Worm (Caenorhabditis elegans): ENCODE results near the gene clc-18.
"Not testable (repeated sequence)": the region's sequence is repeated elsewhere in the genome, so short reads cannot be mapped to it uniquely, and the experiment has no call there.

The clc-18 gene

ce11 chrV:4067876-4068275 lies 41.9 kb downstream of the clc-18 start:
- TF ChIP-seq lin-38 (GFP tag; IDR thresholded peaks at IDR 0.05): peak; percentile 83

- peak; percentile 85 for TF ChIP-seq lin-38 (GFP tag; IDR thresholded peaks at IDR 0.05)
Measured at ce11 chrV:4066143-4066542, 43.6 kb downstream of the clc-18 start.

ce11 chrV:4063559-4064164 lies 46.1 kb downstream of the clc-18 start:
- TF ChIP-seq madf-9 (GFP tag; conservative IDR thresholded peaks at IDR 0.05): peak; percentile 33; the same call in 1 of the 2 replicates
- peak; percentile 39; the same call in 1 of the 2 replicates for TF ChIP-seq ceh-44 (GFP tag; IDR thresholded peaks at IDR 0.05)
- TF ChIP-seq nhr-42 (GFP tag; IDR thresholded peaks at IDR 0.05): peak; percentile 86
- TF ChIP-seq lin-29 (GFP tag; IDR thresholded peaks at IDR 0.05): peak; percentile 77; the same call in 1 of the 2 replicates
- TF ChIP-seq dmd-9 (GFP tag; IDR thresholded peaks at IDR 0.05): 0 out of 2 replicates have a peak, but pooled peaks have one; percentile 39
- TF ChIP-seq pha-4 (GFP tag; IDR thresholded peaks at IDR 0.05): peak; percentile 61; the same call in 1 of the 2 replicates
- not testable (repeated sequence) for TF ChIP-seq pha-4 (tag; optimal IDR thresholded peaks at IDR 0.05)
- peak in 1 of 2 experiments; percentile 0 for TF ChIP-seq lsy-2 (tag; optimal IDR thresholded peaks at IDR 0.05)
- TF ChIP-seq vab-7 (GFP tag; IDR thresholded peaks at IDR 0.05): peak; percentile 63
- peak; percentile 38; the same call in 1 of the 2 replicates for TF ChIP-seq snpc-1.2 (GFP tag; IDR thresholded peaks at IDR 0.05)
- peak; percentile 40 for TF ChIP-seq rbr-2 (tag; optimal IDR thresholded peaks at IDR 0.05)
- TF ChIP-seq ctbp-1 (GFP tag; IDR thresholded peaks at IDR 0.05): peak; percentile 87; the same call in 1 of the 2 replicates
- TF ChIP-seq dmd-6 (GFP tag; IDR thresholded peaks at IDR 0.05): peak; percentile 70
- TF ChIP-seq ceh-20 (GFP tag; IDR thresholded peaks at IDR 0.05): peak; percentile 81; the same call in 1 of the 2 replicates
- peak; percentile 98 for TF ChIP-seq lin-38 (GFP tag; IDR thresholded peaks at IDR 0.05)

Data from whole organism, L4 larva.